Worm (Caenorhabditis elegans) whole organism, midembryonic: ENCODE data around the gene ipla-6.
"Not testable (repeated sequence)": the region's sequence is repeated elsewhere in the genome, so short reads cannot be mapped to it uniquely, and the experiment has no call there.

Experiments
- cog-1 ChIP-seq: sonication (generic microtip); optimal IDR thresholded peaks from 2 replicates; lab custom pipeline; 2016; ENCODE audit warnings: missing genetic modification characterization, missing compliant biosample characterization
- klf-2 ChIP-seq: fragments of 200-800 bp; sonication (Bioruptor generic); conservative IDR thresholded peaks from 2 replicates; pipeline ENCODE4 v1.3.6; 2022; ENCODE audit warnings: missing genetic modification reagents, missing genetic modification characterization, missing compliant biosample characterization
- med-1 ChIP-seq: sonication (generic microtip); optimal IDR thresholded peaks from 2 replicates; lab custom pipeline; 2017; ENCODE audit warnings: missing genetic modification characterization, mild to moderate bottlenecking, missing compliant biosample characterization, antibody characterized with exemption, missing genetic modification reagents; ENCODE audit not compliant: insufficient read depth
- ztf-29 ChIP-seq: fragments of 200-800 bp; sonication (Bioruptor generic); IDR thresholded peaks from 2 replicates; pipeline ENCODE4 v1.3.6; 2022; ENCODE audit warnings: missing genetic modification reagents, missing genetic modification characterization, missing compliant biosample characterization

- TF ChIP-seq cog-1 (tag; lab: Kevin White, UChicago); med-1 (GFP tag; lab: Kevin White, UChicago); klf-2 (GFP tag; lab: Robert Waterston, UW); ztf-29 (GFP tag; lab: Robert Waterston, UW): not testable (repeated sequence)
Measured at ce11 chrIV:6317357-6317756, 20.1 kb upstream of the ipla-6 start, which contains the start of gene Y73B6BL.12.
